Worm (Caenorhabditis elegans) whole organism, early embryonic: ENCODE results near the gene F09G2.8.
A peak's percentile ranks its signal among the peaks of the same experiment; 100 is the strongest.

Experiments
- F13C5.2 ChIP-seq: sonication (generic microtip); optimal IDR thresholded peaks from 2 replicates; lab custom pipeline; 2017; ENCODE audit warnings: mild to moderate bottlenecking, missing genetic modification characterization, inconsistent platforms, missing compliant biosample characterization
- sea-1 ChIP-seq: fragments of 200-800 bp; sonication (Bioruptor generic); conservative IDR thresholded peaks from 2 replicates; pipeline ENCODE4 v1.3.6; 2022; ENCODE audit warnings: missing genetic modification characterization, missing compliant biosample characterization
- tbx-11 ChIP-seq: fragments of 200-800 bp; sonication (Bioruptor generic); IDR thresholded peaks from 2 replicates; pipeline ENCODE4 v1.3.6; 2022; ENCODE audit warnings: missing genetic modification characterization, missing compliant biosample characterization

DNA sequence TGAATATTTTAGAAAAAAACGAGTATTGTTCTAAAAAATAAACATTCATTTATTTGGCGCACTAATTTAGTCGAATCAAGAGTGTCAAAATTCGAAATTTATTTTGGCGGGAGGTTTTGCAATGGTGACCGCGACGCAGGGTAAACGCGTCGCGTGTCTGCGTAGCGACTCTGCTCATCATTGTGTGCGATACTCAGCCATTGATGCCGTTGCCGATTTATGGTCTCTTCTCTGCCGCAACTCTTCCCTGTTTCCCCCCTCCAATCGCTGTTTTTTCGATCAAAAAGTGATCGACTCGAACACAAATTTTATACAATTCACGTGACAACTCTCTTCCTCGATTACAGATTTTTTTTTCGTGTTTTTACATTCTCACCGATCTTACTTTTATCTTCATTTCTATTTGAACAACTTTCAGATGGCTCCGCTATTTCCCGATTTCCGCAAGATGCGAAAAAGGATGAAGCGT lies 3.1 kb upstream of the F09G2.8 start, which contains the start of gene F09G2.2:
- TF ChIP-seq tbx-11 (GFP tag; lab: Robert Waterston, UW) = no peak
- no peak for TF ChIP-seq sea-1 (GFP tag; lab: Robert Waterston, UW)
- peak; percentile 59 for TF ChIP-seq F13C5.2 (tag; lab: Kevin White, UChicago)
